Comparison of ENCODE assay signal across 2 worm cellular contexts in genomic region chrV:12353505-12353904, ce11.
TF ChIP-seq lines count a peak whose summit lies in the region.

No protein-coding gene starts in this region.

TF ChIP-seq in whole organism, L1 larva, 84 proteins besides CTCF, POLR2A, EP300 and RAD21 (continued from another document):
- TF ChIP-seq efl-1 (optimal IDR thresholded peaks at IDR 0.05; lab: Kevin White, UChicago) (no peak), efl-1 (GFP tag; optimal IDR thresholded peaks at IDR 0.05 in 1 of 2; lab: Kevin White, UChicago) (peak in 1 of 2 experiments; percentile 51), nhr-85 (tag; lab: Kevin White, UChicago) (peak; percentile 13), lir-3 (tag; optimal IDR thresholded peaks at IDR 0.05; lab: Kevin White, UChicago; ENCODE audit: poor library complexity) (no peak), grh-1 (GFP tag; IDR thresholded peaks at IDR 0.05; lab: Robert Waterston, UW) (no peak), fkh-8 (tag; optimal IDR thresholded peaks at IDR 0.05; lab: Kevin White, UChicago) (no peak), sptf-1 (tag; optimal IDR thresholded peaks at IDR 0.05; lab: Kevin White, UChicago) (no peak)

TF ChIP-seq in whole organism, early embryonic, 17 proteins besides CTCF, POLR2A, EP300 and RAD21 (continued from another document):
- peak; percentile 19 for TF ChIP-seq B0310.2 (tag; optimal IDR thresholded peaks at IDR 0.05; lab: Kevin White, UChicago)
- no peak for TF ChIP-seq hmbx-1 (tag; optimal IDR thresholded peaks at IDR 0.05; lab: Kevin White, UChicago)
- no peak for TF ChIP-seq ceh-36 (tag; optimal IDR thresholded peaks at IDR 0.05; lab: Kevin White, UChicago)
- TF ChIP-seq flt-1 (GFP tag; IDR thresholded peaks at IDR 0.05; lab: Robert Waterston, UW): no peak
